Fruit fly (Drosophila melanogaster): ENCODE measurements around the gene CG14183.

The CG14183 gene

DNA sequence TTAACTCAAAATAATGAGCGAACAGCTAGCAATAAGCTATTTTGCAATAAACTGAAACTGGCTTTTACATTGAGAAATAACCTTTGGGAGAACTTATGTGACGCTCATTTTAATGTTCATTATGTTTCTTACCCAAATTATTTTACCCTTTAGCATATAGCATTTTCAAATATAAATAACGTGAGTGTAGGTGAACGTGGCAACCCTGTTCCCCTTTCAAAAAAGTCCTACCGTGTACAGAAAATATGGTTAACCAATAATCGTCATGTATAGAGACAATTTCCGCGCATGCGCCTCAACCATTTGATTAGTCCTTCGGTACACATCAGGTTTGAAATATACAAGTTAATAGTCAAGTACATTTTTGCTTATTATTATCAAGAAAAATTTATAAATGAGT, 33.6 kb downstream of the CG14183 start:
- no peak for TF ChIP-seq insv (optimal IDR thresholded peaks at IDR 0.05)
- no peak for TF ChIP-seq Myc (optimal IDR thresholded peaks at IDR 0.05)
- TF ChIP-seq ttk (optimal IDR thresholded peaks at IDR 0.05), result no peak
- no peak for TF ChIP-seq Sin3A (optimal IDR thresholded peaks at IDR 0.05)
- no peak for TF ChIP-seq h (optimal IDR thresholded peaks at IDR 0.05)
- TF ChIP-seq psq (optimal IDR thresholded peaks at IDR 0.05), result no peak

DNA sequence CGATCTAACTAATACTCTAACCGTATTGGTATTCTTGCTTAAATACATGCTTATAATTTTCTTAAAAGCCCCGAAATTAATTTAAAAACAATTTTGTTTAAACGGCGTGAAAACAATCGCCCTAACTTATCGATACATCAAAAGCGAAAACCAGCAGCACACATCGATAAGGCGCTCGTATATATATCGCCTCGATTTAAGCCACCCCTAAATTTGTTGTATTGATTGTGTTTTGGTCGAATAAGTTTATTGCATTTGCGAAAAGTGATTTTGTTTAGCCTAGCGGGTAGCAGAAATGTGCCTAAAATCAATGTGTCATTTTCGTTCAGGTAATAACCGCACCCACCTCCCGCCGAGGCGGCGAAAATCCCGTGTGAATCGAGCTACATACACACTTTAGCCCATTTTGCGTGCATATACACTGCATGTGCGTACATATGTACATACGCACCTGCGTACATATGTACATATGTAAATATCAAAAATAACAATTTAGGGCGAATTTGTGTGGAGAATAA, 35.9 kb downstream of the CG14183 start, which contains the start of the genes CG7646 and Nca:
Gene CG7646 (plus strand): TSS at position 174 of the 518 bp plus-strand sequence.
Gene Nca (plus strand): TSS at position 174 of the 518 bp plus-strand sequence.
- TF ChIP-seq Sin3A (optimal IDR thresholded peaks at IDR 0.05) (no peak), ttk (optimal IDR thresholded peaks at IDR 0.05) (no peak), Myc (optimal IDR thresholded peaks at IDR 0.05) (no peak), psq (optimal IDR thresholded peaks at IDR 0.05) (no peak), h (optimal IDR thresholded peaks at IDR 0.05) (no peak), insv (optimal IDR thresholded peaks at IDR 0.05) (no peak)

DNA sequence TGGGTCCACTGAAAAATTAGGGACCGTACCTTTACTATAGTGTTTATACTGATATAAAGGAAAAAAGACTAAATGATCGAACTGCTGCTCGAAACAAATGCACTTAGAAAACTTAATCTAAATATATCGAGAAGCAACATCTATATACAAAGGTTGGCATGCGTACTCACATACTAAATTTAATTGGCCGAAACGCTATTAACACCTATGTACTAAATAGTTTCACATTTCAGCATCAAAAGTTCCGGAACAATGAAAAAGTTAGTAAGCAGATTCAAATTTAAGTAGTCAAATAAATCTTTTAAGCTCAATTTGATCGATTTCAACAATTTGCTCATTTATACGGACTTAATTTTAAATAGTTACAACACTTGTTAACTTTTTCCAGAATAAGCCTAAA, 36.5 kb downstream of the CG14183 start, which contains the start of gene fln:
Gene fln (minus strand): TSS at position 101 of the 400 bp plus-strand sequence.
- TF ChIP-seq h (optimal IDR thresholded peaks at IDR 0.05), result no peak
- TF ChIP-seq Sin3A (optimal IDR thresholded peaks at IDR 0.05), result no peak
- no peak for TF ChIP-seq Myc (optimal IDR thresholded peaks at IDR 0.05)

DNA sequence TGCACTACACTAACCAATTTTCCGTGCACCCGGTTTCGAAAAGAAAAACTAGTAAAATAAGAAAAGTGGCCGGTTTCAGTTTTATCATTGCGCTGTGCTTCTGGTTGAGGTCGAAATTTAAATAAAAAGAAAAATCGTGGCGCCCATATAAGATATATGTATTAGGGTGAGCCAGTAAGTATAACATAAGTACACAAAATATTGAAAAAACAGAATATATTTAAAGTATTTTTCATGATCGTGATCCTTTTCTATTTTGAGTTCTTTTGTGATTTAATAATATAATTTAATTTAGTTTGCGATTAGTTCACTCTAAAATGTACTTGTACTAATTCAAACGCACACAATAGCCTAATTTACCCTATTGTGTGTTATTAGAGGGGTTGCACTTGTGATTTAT, 38.7 kb downstream of the CG14183 start, which contains the start of gene Csas:
Gene Csas (minus strand): TSS at position 101 of the 400 bp plus-strand sequence.
- TF ChIP-seq h (optimal IDR thresholded peaks at IDR 0.05), result no peak
- no peak for TF ChIP-seq psq (optimal IDR thresholded peaks at IDR 0.05)
- TF ChIP-seq Sin3A (optimal IDR thresholded peaks at IDR 0.05), result no peak
- no peak for TF ChIP-seq ttk (optimal IDR thresholded peaks at IDR 0.05)
- TF ChIP-seq Myc (optimal IDR thresholded peaks at IDR 0.05), result no peak
- TF ChIP-seq insv (optimal IDR thresholded peaks at IDR 0.05), result no peak

DNA sequence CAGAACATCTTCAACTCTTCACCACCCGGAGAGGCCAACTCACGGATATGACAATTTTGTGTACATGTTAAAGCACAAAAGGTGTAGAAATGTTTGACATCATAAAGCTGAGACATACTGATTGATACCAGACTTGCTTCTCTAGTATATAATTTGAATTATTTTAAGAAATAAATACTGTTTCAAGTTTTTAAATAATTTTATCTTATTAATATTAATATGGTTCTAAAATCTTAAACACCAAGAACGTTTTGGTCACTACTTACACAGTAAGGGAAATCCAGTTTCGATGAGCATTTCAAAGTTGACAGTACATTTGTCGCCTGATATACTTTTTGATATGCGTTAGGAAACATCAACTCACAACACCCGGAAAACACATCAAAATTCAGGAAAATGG, 41.9 kb downstream of the CG14183 start, which contains the start of the genes hale and schuy:
Gene hale (minus strand): TSS at position 101 of the 400 bp plus-strand sequence.
Gene schuy (plus strand): TSS at position 326 of the 400 bp plus-strand sequence.
- TF ChIP-seq Sin3A (optimal IDR thresholded peaks at IDR 0.05), result no peak
- no peak for TF ChIP-seq ttk (optimal IDR thresholded peaks at IDR 0.05)
- TF ChIP-seq h (optimal IDR thresholded peaks at IDR 0.05), result no peak
- TF ChIP-seq insv (optimal IDR thresholded peaks at IDR 0.05), result no peak
- no peak for TF ChIP-seq Myc (optimal IDR thresholded peaks at IDR 0.05)
- no peak for TF ChIP-seq psq (optimal IDR thresholded peaks at IDR 0.05)

DNA sequence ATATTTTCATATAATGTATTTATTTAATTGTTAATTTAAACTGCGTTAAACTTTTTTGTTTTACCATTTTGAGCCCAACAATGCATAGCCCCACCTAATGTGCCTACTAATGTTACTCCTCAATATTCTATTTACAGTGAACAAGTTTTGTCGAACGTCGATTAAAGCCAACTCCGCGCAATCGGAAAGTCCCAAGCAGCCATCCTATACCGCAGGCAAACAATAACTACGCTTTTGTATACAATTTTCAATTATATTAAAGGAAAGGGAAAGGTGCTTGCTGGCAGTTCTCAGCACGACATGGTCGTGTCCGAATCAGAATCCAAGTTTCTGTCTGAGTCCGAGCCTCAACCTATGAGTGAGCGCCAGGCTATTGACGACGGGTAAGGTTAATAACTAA, 46.2 kb downstream of the CG14183 start, which contains the start of gene CG17732:
Gene CG17732 (plus strand): TSS at position 301 of the 400 bp plus-strand sequence.
- TF ChIP-seq ttk (optimal IDR thresholded peaks at IDR 0.05) (no peak), h (optimal IDR thresholded peaks at IDR 0.05) (no peak), Myc (optimal IDR thresholded peaks at IDR 0.05) (no peak), psq (optimal IDR thresholded peaks at IDR 0.05) (no peak), insv (optimal IDR thresholded peaks at IDR 0.05) (no peak), Sin3A (optimal IDR thresholded peaks at IDR 0.05) (no peak)

DNA sequence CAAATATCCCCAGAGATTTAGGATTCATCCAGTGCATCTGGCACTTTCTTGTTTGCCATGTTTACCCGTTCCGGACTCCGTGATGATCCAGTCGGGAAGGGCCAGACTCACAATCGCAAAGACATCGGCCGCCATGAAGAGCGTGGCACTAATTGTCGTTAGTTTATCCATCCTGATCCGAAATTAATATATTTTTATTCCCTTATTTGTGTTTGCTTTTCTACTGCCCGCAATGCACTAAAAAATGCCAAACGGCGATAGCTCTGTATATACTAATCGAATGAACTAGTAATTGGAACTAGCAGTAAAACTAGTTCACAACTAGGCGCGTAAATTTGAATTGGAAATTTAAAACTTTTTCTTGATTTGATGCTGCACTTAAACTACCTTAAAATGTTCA, 48.0 kb downstream of the CG14183 start, which contains the start of gene CG14182:
Gene CG14182 (minus strand): TSS at position 221 of the 400 bp plus-strand sequence.
- TF ChIP-seq psq (optimal IDR thresholded peaks at IDR 0.05) (no peak), Myc (optimal IDR thresholded peaks at IDR 0.05) (no peak), ttk (optimal IDR thresholded peaks at IDR 0.05) (no peak), h (optimal IDR thresholded peaks at IDR 0.05) (no peak), Sin3A (optimal IDR thresholded peaks at IDR 0.05) (no peak), insv (optimal IDR thresholded peaks at IDR 0.05) (no peak)

DNA sequence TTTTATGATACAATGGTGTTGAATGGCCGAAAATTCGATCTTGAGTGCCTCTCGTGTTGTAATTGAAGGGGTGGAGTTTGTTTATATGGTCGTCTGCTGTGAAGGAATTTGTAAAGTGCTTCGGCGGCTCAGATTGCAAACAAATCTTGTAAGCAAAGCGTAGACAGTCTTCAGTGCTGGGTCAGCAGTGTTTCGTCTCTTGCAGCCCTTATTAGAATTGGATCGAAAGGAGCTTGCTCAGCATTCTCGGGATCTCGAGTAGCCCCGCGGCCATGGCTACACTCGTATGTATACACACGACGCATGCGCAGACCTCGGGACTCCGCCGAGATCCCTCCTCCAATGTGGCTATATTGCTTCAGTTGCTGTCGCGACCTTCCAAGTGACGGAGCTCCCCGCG, 49.5 kb downstream of the CG14183 start:
- TF ChIP-seq ttk (optimal IDR thresholded peaks at IDR 0.05), result no peak
- TF ChIP-seq Myc (optimal IDR thresholded peaks at IDR 0.05), result no peak
- TF ChIP-seq h (optimal IDR thresholded peaks at IDR 0.05), result no peak
- TF ChIP-seq psq (optimal IDR thresholded peaks at IDR 0.05), result no peak
- TF ChIP-seq insv (optimal IDR thresholded peaks at IDR 0.05), result no peak
- no peak for TF ChIP-seq Sin3A (optimal IDR thresholded peaks at IDR 0.05)

Measured in Kc167 (cell line).